Worm (Caenorhabditis elegans): ENCODE measurements around the gene mans-2.

Gene mans-2

ce11 chrV:12026878-12027477, 41.7 kb upstream of the mans-2 start (continued):
- no peak for TF ChIP-seq pag-3 (tag; optimal IDR thresholded peaks at IDR 0.05; ENCODE audit: borderline replicate concordance, insufficient read depth)
- TF ChIP-seq mab-9 (GFP tag; IDR thresholded peaks at IDR 0.05) = no peak
- no peak for TF ChIP-seq ceh-88 (GFP tag; IDR thresholded peaks at IDR 0.05)
- no peak for TF ChIP-seq zag-1 (tag; optimal IDR thresholded peaks at IDR 0.05)
- no peak for TF ChIP-seq nhr-11 (tag; optimal IDR thresholded peaks at IDR 0.05)
- TF ChIP-seq ces-1 (GFP tag; optimal IDR thresholded peaks at IDR 0.05) = no peak
- TF ChIP-seq ceh-63 (GFP tag; optimal IDR thresholded peaks at IDR 0.05) = no peak
- TF ChIP-seq unc-30 (tag; optimal IDR thresholded peaks at IDR 0.05) = no peak
- TF ChIP-seq lin-35 (GFP tag; optimal IDR thresholded peaks at IDR 0.05) = peak in 1 of 2 experiments; percentile 40
- TF ChIP-seq aha-1 (tag; optimal IDR thresholded peaks at IDR 0.05) = no peak
- peak; percentile 17 for TF ChIP-seq snpc-4 (tag; optimal IDR thresholded peaks at IDR 0.05)
- peak in 1 of 2 experiments; percentile 44 for TF ChIP-seq lsy-2 (tag; optimal IDR thresholded peaks at IDR 0.05)
- TF ChIP-seq nhr-84 (tag; optimal IDR thresholded peaks at IDR 0.05) = no peak
- TF ChIP-seq egl-13 (tag; optimal IDR thresholded peaks at IDR 0.05) = peak; percentile 50
- no peak for TF ChIP-seq nhr-77 (tag; optimal IDR thresholded peaks at IDR 0.05)
- TF ChIP-seq fkh-8 (tag; optimal IDR thresholded peaks at IDR 0.05) = peak; percentile 87
- peak; percentile 4 for TF ChIP-seq irx-1 (tag; optimal IDR thresholded peaks at IDR 0.05)
- peak; percentile 52 for TF ChIP-seq tbx-2 (tag; optimal IDR thresholded peaks at IDR 0.05)
- no peak for TF ChIP-seq fos-1 (tag; optimal IDR thresholded peaks at IDR 0.05)
- no peak for TF ChIP-seq elt-3 (tag; optimal IDR thresholded peaks at IDR 0.05)
- TF ChIP-seq unc-98 (GFP tag; IDR thresholded peaks at IDR 0.05) = no peak
- TF ChIP-seq fkh-4 (tag; optimal IDR thresholded peaks at IDR 0.05; ENCODE audit: borderline replicate concordance) = no peak
- no peak for TF ChIP-seq ama-1 (optimal IDR thresholded peaks at IDR 0.05)
- peak; percentile 47 for TF ChIP-seq swsn-7 (tag; optimal IDR thresholded peaks at IDR 0.05)
- TF ChIP-seq nhr-71 (tag; optimal IDR thresholded peaks at IDR 0.05) = peak; percentile 70
- no peak for TF ChIP-seq nhr-76 (tag; optimal IDR thresholded peaks at IDR 0.05)
- TF ChIP-seq dsc-1 (tag; optimal IDR thresholded peaks at IDR 0.05) = peak; percentile 49
- TF ChIP-seq unc-86 (tag; optimal IDR thresholded peaks at IDR 0.05) = peak; percentile 38
- TF ChIP-seq hlh-17 (GFP tag; optimal IDR thresholded peaks at IDR 0.05; ENCODE audit: borderline replicate concordance) = no peak
- TF ChIP-seq lin-15B (tag; optimal IDR thresholded peaks at IDR 0.05) = no peak
- peak; percentile 29 for TF ChIP-seq C16A3.4 (tag; optimal IDR thresholded peaks at IDR 0.05)
- no peak for TF ChIP-seq alr-1 (tag; optimal IDR thresholded peaks at IDR 0.05; ENCODE audit: borderline replicate concordance)
- TF ChIP-seq nhr-20 (tag; optimal IDR thresholded peaks at IDR 0.05) = peak; percentile 22
- TF ChIP-seq lin-14 (GFP tag; optimal IDR thresholded peaks at IDR 0.05) = peak; percentile 92
- TF ChIP-seq F16B12.6 (tag; optimal IDR thresholded peaks at IDR 0.05) = no peak
- TF ChIP-seq unc-130 (tag; optimal IDR thresholded peaks at IDR 0.05) = no peak
- peak in 1 of 3 experiments; percentile 23 for TF ChIP-seq dpl-1 (GFP tag; optimal IDR thresholded peaks at IDR 0.05)

ce11 chrV:12025683-12026082, 40.4 kb upstream of the mans-2 start:
- TF ChIP-seq snu-23 (GFP tag; optimal IDR thresholded peaks at IDR 0.05) (peak; percentile 1), fkh-8 (tag; optimal IDR thresholded peaks at IDR 0.05) (peak; percentile 64), skn-1 (tag; optimal IDR thresholded peaks at IDR 0.05) (peak; percentile 2), tbx-2 (tag; optimal IDR thresholded peaks at IDR 0.05) (no peak), fkh-10 (GFP tag; optimal IDR thresholded peaks at IDR 0.05) (peak; percentile 85), egl-13 (tag; optimal IDR thresholded peaks at IDR 0.05) (peak; percentile 10), pag-3 (tag; optimal IDR thresholded peaks at IDR 0.05; ENCODE audit: borderline replicate concordance, insufficient read depth) (no peak), pax-3 (tag; optimal IDR thresholded peaks at IDR 0.05) (peak; percentile 15), efl-1 (optimal IDR thresholded peaks at IDR 0.05) (no peak), efl-1 (GFP tag; optimal IDR thresholded peaks at IDR 0.05 in 1 of 2) (peak in 1 of 2 experiments; percentile 77), hlh-17 (GFP tag; optimal IDR thresholded peaks at IDR 0.05; ENCODE audit: borderline replicate concordance) (no peak), lsy-2 (tag; optimal IDR thresholded peaks at IDR 0.05) (peak in 1 of 2 experiments; percentile 33), hlh-4 (tag; optimal IDR thresholded peaks at IDR 0.05) (no peak), nhr-71 (tag; optimal IDR thresholded peaks at IDR 0.05) (peak; percentile 46), unc-98 (GFP tag; IDR thresholded peaks at IDR 0.05) (no peak), ceh-82 (tag; optimal IDR thresholded peaks at IDR 0.05) (peak in 1 of 3 experiments; percentile 36), mep-1 (tag; optimal IDR thresholded peaks at IDR 0.05) (peak; percentile 45), swsn-7 (tag; optimal IDR thresholded peaks at IDR 0.05) (peak; percentile 10), rnt-1 (tag; optimal IDR thresholded peaks at IDR 0.05) (peak; percentile 15), F16B12.6 (tag; optimal IDR thresholded peaks at IDR 0.05) (no peak), lin-14 (GFP tag; optimal IDR thresholded peaks at IDR 0.05) (peak; percentile 87), dpl-1 (GFP tag; optimal IDR thresholded peaks at IDR 0.05) (peak in 1 of 3 experiments; percentile 6), unc-62 (GFP tag; optimal IDR thresholded peaks at IDR 0.05) (no peak)
